Worm (Caenorhabditis elegans) whole organism, early embryonic: ENCODE data around the gene C03B1.4.

Experiments used
- B0310.2 ChIP-seq: sonication (generic microtip); optimal IDR thresholded peaks from 2 replicates; lab custom pipeline; 2016; ENCODE audit warnings: mild to moderate bottlenecking, missing genetic modification characterization, missing compliant biosample characterization
- F13C5.2 ChIP-seq: sonication (generic microtip); optimal IDR thresholded peaks from 2 replicates; lab custom pipeline; 2017; ENCODE audit warnings: mild to moderate bottlenecking, missing genetic modification characterization, inconsistent platforms, missing compliant biosample characterization
- ama-1 ChIP-seq: fragments of 150-350 bp; optimal IDR thresholded peaks from 2 replicates; lab custom pipeline; 2014
- ceh-36 ChIP-seq: sonication (generic microtip); optimal IDR thresholded peaks from 2 replicates; lab custom pipeline; 2016; ENCODE audit warnings: missing genetic modification characterization, inconsistent platforms, missing compliant biosample characterization
- flt-1 ChIP-seq: fragments of 200-800 bp; sonication (Bioruptor generic); IDR thresholded peaks from 2 replicates; pipeline ENCODE4 v1.3.6; 2022; ENCODE audit warnings: missing genetic modification characterization, missing compliant biosample characterization
- hmbx-1 ChIP-seq: sonication (generic microtip); optimal IDR thresholded peaks from 2 replicates; lab custom pipeline; 2016; ENCODE audit warnings: mild to moderate bottlenecking, missing genetic modification characterization, missing compliant biosample characterization
- hmg-4 ChIP-seq: fragments of 200-800 bp; sonication (Bioruptor generic); optimal IDR thresholded peaks from 2 replicates; lab custom pipeline; 2018; ENCODE audit warnings: mild to moderate bottlenecking, missing genetic modification characterization, missing compliant biosample characterization
- pes-1 ChIP-seq: fragments of 200-800 bp; sonication (Bioruptor generic); IDR thresholded peaks from 2 replicates; pipeline ENCODE4 v1.3.6; 2022; ENCODE audit warnings: missing genetic modification reagents, missing genetic modification characterization, missing compliant biosample characterization
- tra-4 ChIP-seq: sonication (generic microtip); optimal IDR thresholded peaks from 2 replicates; lab custom pipeline; 2017; ENCODE audit warnings: missing genetic modification characterization, missing compliant biosample characterization

- TF ChIP-seq flt-1 (GFP tag; lab: Robert Waterston, UW): no peak
- TF ChIP-seq ama-1 (lab: Kevin White, UChicago): no peak
- TF ChIP-seq hmg-4 (GFP tag; lab: Kevin White, UChicago): no peak
- no peak for TF ChIP-seq ceh-36 (tag; lab: Kevin White, UChicago)
- TF ChIP-seq B0310.2 (tag; lab: Kevin White, UChicago): no peak
- TF ChIP-seq tra-4 (tag; lab: Kevin White, UChicago): no peak
- no peak for TF ChIP-seq hmbx-1 (tag; lab: Kevin White, UChicago)
- TF ChIP-seq F13C5.2 (tag; lab: Kevin White, UChicago): no peak
- TF ChIP-seq pes-1 (GFP tag; lab: Robert Waterston, UW): no peak
Measured at ce11 chrX:6388639-6389038, 24.3 kb downstream of the C03B1.4 start.
